Worm (Caenorhabditis elegans): ENCODE data around the gene sorf-1.

sorf-1 gene

ce11 chrX:3369442-3369841 is 9.6 kb downstream of the sorf-1 start:
- TF ChIP-seq snpc-4 (tag; optimal IDR thresholded peaks at IDR 0.05) (no peak), lsy-2 (tag; optimal IDR thresholded peaks at IDR 0.05) (no peak), ZK546.5 (tag; optimal IDR thresholded peaks at IDR 0.05) (no peak), lin-39 (tag; optimal IDR thresholded peaks at IDR 0.05) (no peak), ceh-82 (tag; optimal IDR thresholded peaks at IDR 0.05) (no peak), sma-9 (GFP tag; optimal IDR thresholded peaks at IDR 0.05) (no peak), sma-9 (tag; optimal IDR thresholded peaks at IDR 0.05) (no peak), lin-13 (GFP tag; optimal IDR thresholded peaks at IDR 0.05) (no peak), mbf-1 (tag; optimal IDR thresholded peaks at IDR 0.05) (no peak), Y55F3AM.14 (GFP tag; optimal IDR thresholded peaks at IDR 0.05) (no peak), fos-1 (tag; optimal IDR thresholded peaks at IDR 0.05) (no peak), aly-2 (tag; optimal IDR thresholded peaks at IDR 0.05) (no peak), ama-1 (optimal IDR thresholded peaks at IDR 0.05) (no peak), crh-2 (tag; optimal IDR thresholded peaks at IDR 0.05) (no peak), unc-62 (GFP tag; optimal IDR thresholded peaks at IDR 0.05) (no peak), ztf-11 (tag; optimal IDR thresholded peaks at IDR 0.05) (no peak), zag-1 (tag; optimal IDR thresholded peaks at IDR 0.05) (no peak)

DNA sequence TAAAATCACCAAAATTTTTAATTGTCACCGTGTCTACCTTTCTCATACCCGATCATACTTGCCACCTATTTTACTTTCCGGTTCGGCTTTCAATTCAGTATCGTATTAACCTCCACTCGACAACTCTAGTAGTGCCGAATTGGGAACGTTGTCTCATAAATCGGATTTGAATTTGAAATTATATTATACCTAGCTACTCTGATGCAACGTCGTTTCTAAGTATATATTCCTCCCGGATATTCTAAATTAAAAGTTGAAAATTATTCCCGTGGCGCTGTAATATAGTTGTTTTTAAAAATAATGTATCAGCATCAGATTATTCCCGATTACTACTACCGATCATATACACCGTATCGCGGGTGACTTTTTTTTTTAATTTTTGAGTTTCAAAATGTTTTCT is 10.4 kb downstream of the sorf-1 start, which contains the start of gene ZK563.2:
ZK563.2 (plus strand) TSS at position 301 of the 400 bp plus-strand sequence.
- TF ChIP-seq nhr-6 (tag; optimal IDR thresholded peaks at IDR 0.05): no peak
- no peak for TF ChIP-seq blmp-1 (tag; optimal IDR thresholded peaks at IDR 0.05; ENCODE audit: insufficient read depth)
- no peak for TF ChIP-seq nhr-129 (tag; optimal IDR thresholded peaks at IDR 0.05)

- TF ChIP-seq sma-9 (GFP tag; optimal IDR thresholded peaks at IDR 0.05) (no peak), sma-9 (tag; optimal IDR thresholded peaks at IDR 0.05) (no peak), unc-55 (GFP tag; optimal IDR thresholded peaks at IDR 0.05) (no peak), fos-1 (tag; optimal IDR thresholded peaks at IDR 0.05) (no peak), sma-3 (GFP tag; optimal IDR thresholded peaks at IDR 0.05) (no peak), unc-62 (GFP tag; optimal IDR thresholded peaks at IDR 0.05) (no peak), nhr-23 (tag; optimal IDR thresholded peaks at IDR 0.05) (no peak), nhr-6 (tag; optimal IDR thresholded peaks at IDR 0.05) (no peak), nhr-129 (tag; optimal IDR thresholded peaks at IDR 0.05) (no peak), lsy-2 (tag; optimal IDR thresholded peaks at IDR 0.05) (no peak), unc-39 (tag; optimal IDR thresholded peaks at IDR 0.05) (no peak), R02D3.7 (tag; optimal IDR thresholded peaks at IDR 0.05) (no peak), skn-1 (tag; optimal IDR thresholded peaks at IDR 0.05) (no peak), mbf-1 (tag; optimal IDR thresholded peaks at IDR 0.05) (no peak)
Observed at ce11 chrX:3366782-3367181, 12.3 kb downstream of the sorf-1 start.

- no peak for TF ChIP-seq skn-1 (tag; optimal IDR thresholded peaks at IDR 0.05)
- no peak for TF ChIP-seq crh-2 (tag; optimal IDR thresholded peaks at IDR 0.05)
- TF ChIP-seq ztf-4 (tag; optimal IDR thresholded peaks at IDR 0.05): no peak
- TF ChIP-seq nhr-129 (tag; optimal IDR thresholded peaks at IDR 0.05): no peak
- no peak for TF ChIP-seq alr-1 (tag; optimal IDR thresholded peaks at IDR 0.05)
- TF ChIP-seq lin-11 (tag; optimal IDR thresholded peaks at IDR 0.05): no peak
- TF ChIP-seq dmd-4 (tag; optimal IDR thresholded peaks at IDR 0.05): no peak
- no peak for TF ChIP-seq nhr-10 (tag; optimal IDR thresholded peaks at IDR 0.05)
- TF ChIP-seq ama-1 (optimal IDR thresholded peaks at IDR 0.05): no peak
Observed at ce11 chrX:3362378-3362777, 16.7 kb downstream of the sorf-1 start, which contains the start of gene dhs-26. dhs-26 (minus strand) TSS chrX:3362493.

- TF ChIP-seq snpc-4 (tag; optimal IDR thresholded peaks at IDR 0.05) (no peak), ceh-82 (tag; optimal IDR thresholded peaks at IDR 0.05) (no peak), mab-5 (tag; optimal IDR thresholded peaks at IDR 0.05) (no peak), sma-3 (GFP tag; optimal IDR thresholded peaks at IDR 0.05) (no peak), nhr-12 (tag; optimal IDR thresholded peaks at IDR 0.05) (no peak)
Observed at ce11 chrX:3351526-3351925, 27.5 kb downstream of the sorf-1 start, which contains the start of gene ZK816.1. ZK816.1 (plus strand) TSS chrX:3351712.

DNA sequence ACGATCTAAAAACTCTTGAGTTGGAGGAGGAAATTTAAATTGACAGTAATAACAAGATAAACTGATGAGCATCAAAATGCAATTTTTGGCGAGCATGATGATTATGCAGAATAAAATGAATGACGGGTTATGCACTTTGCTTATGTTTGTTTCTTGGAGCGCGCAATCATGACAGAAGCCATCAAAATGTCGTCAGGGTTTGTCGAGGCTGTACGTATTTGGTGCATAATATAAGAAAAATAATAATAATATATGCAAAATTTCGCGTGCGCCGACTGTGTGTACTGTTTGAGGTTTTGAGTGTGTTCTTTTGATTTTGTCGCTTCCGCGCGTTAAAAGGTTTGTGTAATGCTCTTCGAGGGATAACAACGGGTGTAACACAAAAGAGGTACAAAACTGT is 28.7 kb downstream of the sorf-1 start, which contains the start of gene nspg-4:
nspg-4 (minus strand) TSS at position 101 of the 400 bp plus-strand sequence.
- TF ChIP-seq nhr-12 (tag; optimal IDR thresholded peaks at IDR 0.05): no peak
